Worm (Caenorhabditis elegans): ENCODE measurements around the gene T11F9.10.
A peak's percentile ranks its signal among the peaks of the same experiment; 100 is the strongest.
"Not testable (repeated sequence)": the region's sequence is repeated elsewhere in the genome, so short reads cannot be mapped to it uniquely, and the experiment has no call there.

Gene T11F9.10

DNA sequence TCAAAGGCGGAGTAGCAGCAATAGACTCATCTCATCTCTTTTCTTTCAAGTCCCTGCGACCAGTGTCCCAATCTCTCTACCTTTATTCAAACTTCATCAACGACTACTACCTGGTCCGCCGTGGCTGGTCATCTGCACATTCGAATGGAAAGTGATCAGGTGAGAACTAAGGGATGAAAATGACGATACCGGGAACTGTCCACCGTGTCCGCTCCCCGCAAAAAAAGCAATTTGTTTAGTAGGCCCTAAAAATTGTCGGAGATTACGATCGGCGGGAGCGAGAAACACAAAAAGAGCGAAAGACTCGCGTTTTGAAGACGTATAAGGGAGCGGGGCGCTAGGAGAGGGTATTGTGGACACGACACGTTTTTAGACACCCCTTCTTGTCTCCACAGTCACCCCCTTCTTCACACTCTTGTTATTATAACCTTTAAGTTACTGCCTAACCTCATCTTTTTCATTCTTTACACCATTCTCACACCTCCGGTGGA, 23.8 kb upstream of the T11F9.10 start, which contains the start of gene zipt-16:
zipt-16 (plus strand) TSS at position 51 of the 491 bp plus-strand sequence.
- TF ChIP-seq snpc-4 (tag; optimal IDR thresholded peaks at IDR 0.05) (no peak), elt-1 (tag; optimal IDR thresholded peaks at IDR 0.05) (peak; percentile 13)

- TF ChIP-seq ceh-16 (tag; optimal IDR thresholded peaks at IDR 0.05), result no peak
- TF ChIP-seq R02D3.7 (tag; optimal IDR thresholded peaks at IDR 0.05), result no peak
- peak; percentile 86 for TF ChIP-seq pqm-1 (tag; optimal IDR thresholded peaks at IDR 0.05)
- no peak for TF ChIP-seq mml-1 (tag; optimal IDR thresholded peaks at IDR 0.05)
- TF ChIP-seq nhr-237 (tag; optimal IDR thresholded peaks at IDR 0.05), result no peak
- TF ChIP-seq jun-1 (tag; optimal IDR thresholded peaks at IDR 0.05), result peak; percentile 37
- peak; percentile 97 for TF ChIP-seq elt-2 (tag; optimal IDR thresholded peaks at IDR 0.05)
- no peak for TF ChIP-seq tbx-2 (tag; optimal IDR thresholded peaks at IDR 0.05)
- TF ChIP-seq elt-1 (tag; optimal IDR thresholded peaks at IDR 0.05), result no peak
- TF ChIP-seq nhr-77 (tag; optimal IDR thresholded peaks at IDR 0.05), result no peak
- TF ChIP-seq nhr-28 (tag; optimal IDR thresholded peaks at IDR 0.05), result no peak
- TF ChIP-seq daf-12 (tag; optimal IDR thresholded peaks at IDR 0.05), result no peak
- TF ChIP-seq snpc-4 (tag; optimal IDR thresholded peaks at IDR 0.05), result no peak
- no peak for TF ChIP-seq nhr-11 (tag; optimal IDR thresholded peaks at IDR 0.05)
- TF ChIP-seq nhr-43 (tag; optimal IDR thresholded peaks at IDR 0.05; ENCODE audit: poor library complexity, severe bottlenecking), result no peak
These were observed 16.5 kb upstream of the T11F9.10 start, which contains the start of gene aat-6 for ce11 chrV:11470210-11470713. TSS of gene aat-6 (minus strand) at chrV:11470663.

DNA sequence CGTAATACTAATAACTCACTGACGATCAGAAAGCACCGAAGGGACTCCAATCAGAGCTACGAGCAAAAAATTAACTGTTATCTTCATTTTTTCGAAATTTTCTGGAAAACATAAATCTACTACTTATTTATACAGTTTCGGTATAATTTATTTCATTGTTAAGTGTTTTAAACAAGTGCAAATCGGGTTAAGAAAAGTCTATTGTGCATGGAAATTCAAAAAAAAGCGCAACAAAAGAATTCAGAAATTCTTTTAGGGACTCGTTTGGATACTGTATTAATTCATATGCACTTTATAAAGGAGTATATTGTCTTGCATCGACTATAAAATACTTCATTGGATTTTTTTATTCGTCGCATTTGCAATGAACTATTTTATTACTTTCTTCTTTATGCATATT, 14.6 kb upstream of the T11F9.10 start, which contains the start of the genes nas-20 and nas-21:
nas-20 (minus strand) TSS at position 101 of the 400 bp plus-strand sequence.
nas-21 (plus strand) TSS at position 356 of the 400 bp plus-strand sequence.
- TF ChIP-seq hmg-11 (tag; optimal IDR thresholded peaks at IDR 0.05) (no peak), skn-1 (tag; optimal IDR thresholded peaks at IDR 0.05) (no peak), nhr-77 (tag; optimal IDR thresholded peaks at IDR 0.05) (no peak), elt-3 (tag; optimal IDR thresholded peaks at IDR 0.05) (no peak), elt-1 (tag; optimal IDR thresholded peaks at IDR 0.05) (no peak), lin-39 (tag; optimal IDR thresholded peaks at IDR 0.05) (no peak), sea-2 (GFP tag; optimal IDR thresholded peaks at IDR 0.05) (no peak), fos-1 (tag; optimal IDR thresholded peaks at IDR 0.05) (no peak), mdl-1 (tag; optimal IDR thresholded peaks at IDR 0.05) (no peak), snpc-4 (tag; optimal IDR thresholded peaks at IDR 0.05) (no peak), R02D3.7 (tag; optimal IDR thresholded peaks at IDR 0.05) (no peak), nhr-23 (tag; optimal IDR thresholded peaks at IDR 0.05) (no peak)

DNA sequence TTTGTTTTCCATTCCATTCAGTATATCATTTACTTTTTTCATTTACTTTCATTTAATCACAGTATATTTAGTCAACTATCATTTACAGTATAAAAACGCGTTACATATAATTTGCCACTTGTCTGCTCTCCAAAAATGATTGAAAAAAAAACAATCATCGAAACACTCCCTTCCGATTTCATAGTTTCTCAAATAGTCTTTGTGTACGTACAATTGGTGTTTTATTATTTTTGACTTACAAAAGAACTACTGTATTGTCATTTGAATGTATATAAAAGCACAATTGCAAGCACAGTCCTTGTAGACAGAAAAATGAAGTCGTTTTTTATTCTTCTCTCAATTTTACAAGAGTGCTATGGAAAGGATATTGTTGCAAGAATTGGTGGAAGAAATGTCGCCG, 12.4 kb upstream of the T11F9.10 start, which contains the start of gene nas-22:
nas-22 (plus strand) TSS at position 301 of the 400 bp plus-strand sequence.
- no peak for TF ChIP-seq ama-1 (optimal IDR thresholded peaks at IDR 0.05)
- no peak for TF ChIP-seq elt-1 (tag; optimal IDR thresholded peaks at IDR 0.05)
- no peak for TF ChIP-seq nhr-23 (tag; optimal IDR thresholded peaks at IDR 0.05)
- no peak for TF ChIP-seq tbx-2 (tag; optimal IDR thresholded peaks at IDR 0.05)
- no peak for TF ChIP-seq mml-1 (tag; optimal IDR thresholded peaks at IDR 0.05)

DNA sequence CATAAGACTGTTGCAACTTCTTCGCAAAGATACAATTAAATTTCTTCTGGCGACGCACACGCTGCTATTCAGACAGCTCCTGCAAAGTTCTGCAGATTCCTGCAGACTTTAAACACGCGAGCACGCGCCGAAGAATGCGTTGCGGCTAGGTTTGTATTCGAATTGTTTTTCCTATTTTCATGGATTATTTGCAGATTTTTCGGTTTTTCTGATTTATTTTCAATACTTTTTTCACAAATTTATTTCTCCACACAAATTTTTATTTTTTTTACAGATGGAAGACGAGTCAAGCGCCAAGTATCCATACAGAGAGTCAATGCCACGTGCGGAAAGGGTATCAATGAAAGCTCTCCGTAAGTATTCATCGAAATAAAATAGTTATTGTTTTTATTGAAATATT, 11.1 kb upstream of the T11F9.10 start, which contains the start of gene T11F9.7:
T11F9.7 (plus strand) TSS at position 301 of the 400 bp plus-strand sequence.
- not testable (repeated sequence) for TF ChIP-seq daf-12, aly-2, nhr-23 (tag; optimal IDR thresholded peaks at IDR 0.05)

ce11 chrV:11479406-11479805, 7.4 kb upstream of the T11F9.10 start, which contains the start of gene T11F9.22:
TSS of gene T11F9.22 (plus strand) at chrV:11479706.
- TF ChIP-seq egl-27 (tag; optimal IDR thresholded peaks at IDR 0.05) (no peak), nhr-77 (tag; optimal IDR thresholded peaks at IDR 0.05) (no peak), aly-2 (tag; optimal IDR thresholded peaks at IDR 0.05) (no peak), mdl-1 (tag; optimal IDR thresholded peaks at IDR 0.05) (no peak), eor-1 (tag; optimal IDR thresholded peaks at IDR 0.05) (no peak), zag-1 (tag; optimal IDR thresholded peaks at IDR 0.05) (no peak), ZK546.5 (tag; optimal IDR thresholded peaks at IDR 0.05) (no peak), nhr-67 (tag; optimal IDR thresholded peaks at IDR 0.05) (no peak), snpc-4 (tag; optimal IDR thresholded peaks at IDR 0.05) (no peak), R02D3.7 (tag; optimal IDR thresholded peaks at IDR 0.05) (no peak), fkh-10 (GFP tag; optimal IDR thresholded peaks at IDR 0.05) (no peak), nhr-23 (tag; optimal IDR thresholded peaks at IDR 0.05) (no peak), fkh-2 (tag; optimal IDR thresholded peaks at IDR 0.05) (no peak), nfya-1 (tag; optimal IDR thresholded peaks at IDR 0.05; ENCODE audit: insufficient read depth) (no peak), elt-1 (tag; optimal IDR thresholded peaks at IDR 0.05) (no peak), ztf-4 (tag; optimal IDR thresholded peaks at IDR 0.05) (no peak), jun-1 (tag; optimal IDR thresholded peaks at IDR 0.05) (no peak), ceh-16 (tag; optimal IDR thresholded peaks at IDR 0.05) (no peak)

All from whole organism, L3 larva.